Worm (Caenorhabditis elegans) whole organism, mixed stage, embryonic: Measurements from ENCODE around the gene gon-4.

ENCODE experiments used
- nhr-12 ChIP-seq: fragments of 150-350 bp; optimal IDR thresholded peaks from 2 replicates; lab custom pipeline; 2014; ENCODE audit warnings: missing biosample characterization, missing genetic modification characterization
- nhr-2 ChIP-seq: fragments of 150-350 bp; optimal IDR thresholded peaks from 2 replicates; lab custom pipeline; 2014; ENCODE audit warnings: missing biosample characterization, missing genetic modification characterization
- snpc-4 ChIP-seq: fragments of 150-350 bp; optimal IDR thresholded peaks from 2 replicates; lab custom pipeline; 2014; ENCODE audit warnings: missing biosample characterization, missing genetic modification characterization

DNA sequence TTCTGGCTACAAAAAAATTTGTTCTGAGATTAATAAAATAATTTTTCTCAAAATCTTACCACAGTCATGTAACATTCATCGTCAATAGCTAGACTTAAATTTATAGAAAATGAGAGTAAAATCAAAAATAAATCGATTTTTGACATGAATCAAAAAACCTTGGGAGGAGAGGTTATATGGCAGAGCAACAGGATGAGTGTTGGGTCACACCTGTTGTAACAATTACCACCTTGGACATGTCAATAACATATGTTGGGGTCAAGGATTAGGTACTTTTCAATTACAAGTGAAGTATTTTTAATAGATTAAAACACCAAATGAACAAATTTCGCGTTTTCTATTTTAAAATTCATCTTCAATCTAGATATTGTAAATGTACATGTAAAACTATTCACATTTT lies 44.0 kb downstream of the gon-4 start, which contains the start of gene lipl-7:
- no peak for TF ChIP-seq nhr-12
- TF ChIP-seq snpc-4 (tag; lab: Kevin White, UChicago) = no peak
- TF ChIP-seq nhr-2 = peak; percentile 93
